Worm (Caenorhabditis elegans) whole organism, young adult: ENCODE measurements around the gene such-1.
A peak's percentile ranks its signal among the peaks of the same experiment; 100 is the strongest.

Source experiments
- B0261.1 ChIP-seq: sonication (generic microtip); optimal IDR thresholded peaks from 2 replicates; lab custom pipeline; 2016; ENCODE audit warnings: mild to moderate bottlenecking, missing genetic modification characterization, moderate library complexity, missing compliant biosample characterization
- B0336.3 ChIP-seq: fragments of 200-800 bp; sonication (Bioruptor generic); IDR thresholded peaks from 2 replicates; pipeline ENCODE4 v1.3.6; 2022; ENCODE audit warnings: missing genetic modification characterization, missing compliant biosample characterization
- F37B4.10 ChIP-seq: fragments of 200-800 bp; sonication (Bioruptor generic); IDR thresholded peaks from 2 replicates; pipeline ENCODE4 v1.3.6; 2022; ENCODE audit warnings: missing genetic modification characterization, missing compliant biosample characterization
- F39B2.1 ChIP-seq: fragments of 200-800 bp; sonication (Bioruptor generic); IDR thresholded peaks from 2 replicates; pipeline ENCODE4 v1.3.6; 2022; ENCODE audit warnings: missing genetic modification reagents, missing genetic modification characterization, missing compliant biosample characterization
- F49E8.2 ChIP-seq: sonication (generic microtip); optimal IDR thresholded peaks from 3 replicates; lab custom pipeline; 2017; ENCODE audit warnings: missing genetic modification characterization, mild to moderate bottlenecking, missing compliant biosample characterization, antibody characterized with exemption, moderate library complexity; ENCODE audit not compliant: insufficient read depth
- F55B11.4 ChIP-seq: sonication (generic microtip); optimal IDR thresholded peaks from 2 replicates; lab custom pipeline; 2016; ENCODE audit warnings: missing compliant biosample characterization, missing genetic modification characterization, borderline replicate concordance; ENCODE audit not compliant: insufficient read depth
- Y53F4B.3 ChIP-seq: fragments of 200-800 bp; sonication (Bioruptor generic); IDR thresholded peaks from 2 replicates; pipeline ENCODE4 v1.3.6; 2022; ENCODE audit warnings: missing genetic modification reagents, missing genetic modification characterization, missing compliant biosample characterization
- Y67H2A.10 ChIP-seq: fragments of 200-800 bp; sonication (Bioruptor generic); conservative IDR thresholded peaks from 2 replicates; pipeline ENCODE4 v1.3.6; 2022; ENCODE audit warnings: missing genetic modification reagents, missing genetic modification characterization, missing compliant biosample characterization
- aptf-2 ChIP-seq: fragments of 200-800 bp; sonication (Bioruptor generic); conservative IDR thresholded peaks from 2 replicates; pipeline ENCODE4 v1.3.6; 2022; ENCODE audit warnings: missing genetic modification reagents, missing genetic modification characterization, missing compliant biosample characterization
- attf-3 ChIP-seq: fragments of 200-800 bp; sonication (Bioruptor generic); conservative IDR thresholded peaks from 2 replicates; pipeline ENCODE4 v1.3.6; 2022; ENCODE audit warnings: missing genetic modification reagents, missing genetic modification characterization, missing compliant biosample characterization
- bed-1 ChIP-seq: fragments of 200-800 bp; sonication (Bioruptor generic); IDR thresholded peaks from 2 replicates; pipeline ENCODE4 v1.3.6; 2022; ENCODE audit warnings: missing genetic modification reagents, missing genetic modification characterization, missing compliant biosample characterization
- ceh-27 ChIP-seq: fragments of 200-800 bp; sonication (Bioruptor generic); optimal IDR thresholded peaks from 2 replicates; lab custom pipeline; 2018; ENCODE audit warnings: mild to moderate bottlenecking, missing genetic modification characterization, moderate library complexity, missing compliant biosample characterization
- ceh-40 ChIP-seq: fragments of 200-800 bp; sonication (Bioruptor generic); IDR thresholded peaks from 2 replicates; pipeline ENCODE4 v1.3.6; 2022; ENCODE audit warnings: missing genetic modification characterization, missing compliant biosample characterization
- ceh-79 ChIP-seq: sonication (generic microtip); optimal IDR thresholded peaks from 2 replicates; lab custom pipeline; 2017; ENCODE audit warnings: mild to moderate bottlenecking, missing genetic modification characterization, missing compliant biosample characterization
- chd-7 ChIP-seq: sonication (generic microtip); optimal IDR thresholded peaks from 2 replicates; lab custom pipeline; 2016; ENCODE audit warnings: mild to moderate bottlenecking, missing genetic modification characterization, moderate library complexity, missing compliant biosample characterization
- dpff-1 ChIP-seq: sonication (generic microtip); optimal IDR thresholded peaks from 2 replicates; lab custom pipeline; 2017; ENCODE audit warnings: mild to moderate bottlenecking, missing genetic modification characterization, missing compliant biosample characterization
- egl-18 ChIP-seq: fragments of 200-800 bp; sonication (Bioruptor generic); IDR thresholded peaks from 2 replicates; pipeline ENCODE4 v1.3.6; 2022; ENCODE audit warnings: missing genetic modification reagents, missing genetic modification characterization, missing compliant biosample characterization
- hmg-1.2 ChIP-seq: fragments of 200-800 bp; sonication (Bioruptor generic); IDR thresholded peaks from 2 replicates; pipeline ENCODE4 v1.3.6; 2022; ENCODE audit warnings: missing genetic modification reagents, missing genetic modification characterization, missing compliant biosample characterization
- hrde-1 ChIP-seq: sonication (generic microtip); optimal IDR thresholded peaks from 2 replicates; lab custom pipeline; 2016; ENCODE audit warnings: missing genetic modification characterization, mild to moderate bottlenecking, missing compliant biosample characterization, moderate library complexity, missing genotype, missing genetic modification reagents, borderline replicate concordance
- let-526 ChIP-seq: fragments of 200-800 bp; sonication (Bioruptor generic); IDR thresholded peaks from 2 replicates; pipeline ENCODE4 v1.3.6; 2022; ENCODE audit warnings: missing genetic modification reagents, missing genetic modification characterization, missing compliant biosample characterization
- let-607 ChIP-seq, 2 experiments: fragments of 200-800 bp in 1 of 2; sonication (Bioruptor generic) in 1 of 2; sonication (generic microtip) in 1 of 2; optimal IDR thresholded peaks; 2 replicates each; lab custom pipeline; 2016 to 2018; ENCODE audit warnings: mild to moderate bottlenecking in 2 of 2, missing compliant biosample characterization in 2 of 2, missing genetic modification characterization in 2 of 2, moderate library complexity in 2 of 2, missing genotype in 1 of 2
- lin-35 ChIP-seq, 3 experiments: fragments of 150-350 bp in 2 of 3; sonication (generic microtip) in 1 of 3; optimal IDR thresholded peaks; 2 replicates each; lab custom pipeline; 2014 to 2018; ENCODE audit warnings: missing biosample characterization in 3 of 3, missing genetic modification characterization in 3 of 3, missing genetic modification reagents in 3 of 3
- lin-40 ChIP-seq: sonication (generic microtip); optimal IDR thresholded peaks from 2 replicates; lab custom pipeline; 2016; ENCODE audit warnings: missing genetic modification characterization, mild to moderate bottlenecking, missing compliant biosample characterization, missing genotype, missing genetic modification reagents
- lir-1 ChIP-seq: fragments of 200-800 bp; sonication (Bioruptor generic); conservative IDR thresholded peaks from 2 replicates; pipeline ENCODE4 v1.3.6; 2022; ENCODE audit warnings: missing genetic modification reagents, missing genetic modification characterization, missing compliant biosample characterization
- lsl-1 ChIP-seq: fragments of 200-800 bp; sonication (Bioruptor generic); optimal IDR thresholded peaks from 2 replicates; lab custom pipeline; 2018; ENCODE audit warnings: mild to moderate bottlenecking, missing genetic modification characterization, moderate library complexity, missing compliant biosample characterization
- madf-10 ChIP-seq: sonication (generic microtip); optimal IDR thresholded peaks from 2 replicates; lab custom pipeline; 2016; ENCODE audit warnings: mild to moderate bottlenecking, missing genetic modification characterization, missing compliant biosample characterization
- madf-6 ChIP-seq: fragments of 200-800 bp; sonication (Bioruptor generic); IDR thresholded peaks from 2 replicates; pipeline ENCODE4 v1.3.6; 2022; ENCODE audit warnings: missing genetic modification reagents, missing genetic modification characterization, missing compliant biosample characterization
- madf-8 ChIP-seq: fragments of 200-800 bp; sonication (Bioruptor generic); conservative IDR thresholded peaks from 2 replicates; pipeline ENCODE4 v1.3.6; 2022; ENCODE audit warnings: missing genetic modification reagents, missing genetic modification characterization, missing compliant biosample characterization
- mes-4 ChIP-seq: sonication (generic microtip); optimal IDR thresholded peaks from 2 replicates; lab custom pipeline; 2016; ENCODE audit warnings: missing genotype, missing genetic modification characterization, missing compliant biosample characterization
- nhr-120 ChIP-seq: fragments of 200-800 bp; sonication (Bioruptor generic); IDR thresholded peaks from 2 replicates; pipeline ENCODE4 v1.3.6; 2022; ENCODE audit warnings: missing genetic modification characterization, missing compliant biosample characterization
- pbrm-1 ChIP-seq: fragments of 200-800 bp; sonication (Bioruptor generic); IDR thresholded peaks from 2 replicates; pipeline ENCODE4 v1.3.6; 2022; ENCODE audit warnings: missing genetic modification reagents, missing genetic modification characterization, missing compliant biosample characterization
- pha-4 ChIP-seq: fragments of 150-350 bp; sonication (generic microtip); optimal IDR thresholded peaks from 2 replicates; lab custom pipeline; 2014; ENCODE audit warnings: missing biosample characterization, missing genetic modification reagents, missing genetic modification characterization
- rpc-1 ChIP-seq, 2 experiments: fragments of 150-350 bp in 1 of 2; sonication (generic microtip) in 1 of 2; optimal IDR thresholded peaks; 2 replicates each; lab custom pipeline; 2014 to 2018; ENCODE audit warnings: missing biosample characterization in 1 of 2, missing genetic modification characterization in 1 of 2, missing genetic modification reagents in 1 of 2, missing genotype in 1 of 2
- snpc-1.3 ChIP-seq: sonication (generic microtip); optimal IDR thresholded peaks from 2 replicates; lab custom pipeline; 2017; ENCODE audit warnings: missing genetic modification characterization, mild to moderate bottlenecking, missing compliant biosample characterization, antibody characterized with exemption, moderate library complexity, missing genotype, missing genetic modification reagents; ENCODE audit not compliant: insufficient read depth
- somi-1 ChIP-seq: fragments of 200-800 bp; sonication (Bioruptor generic); optimal IDR thresholded peaks from 2 replicates; lab custom pipeline; 2018; ENCODE audit warnings: mild to moderate bottlenecking, missing genetic modification characterization, missing compliant biosample characterization
- tbp1 ChIP-seq: fragments of 200-800 bp; sonication (Bioruptor generic); optimal IDR thresholded peaks from 2 replicates; lab custom pipeline; 2018; ENCODE audit warnings: mild to moderate bottlenecking, missing genetic modification characterization, missing compliant biosample characterization
- tbx-9 ChIP-seq: sonication (generic microtip); optimal IDR thresholded peaks from 2 replicates; lab custom pipeline; 2016; ENCODE audit warnings: borderline replicate concordance, missing genetic modification characterization, inconsistent platforms, missing compliant biosample characterization
- zfh-2 ChIP-seq: fragments of 200-800 bp; sonication (Bioruptor generic); conservative IDR thresholded peaks from 2 replicates; pipeline ENCODE4 v1.3.6; 2022; ENCODE audit warnings: missing genetic modification reagents, missing genetic modification characterization, missing compliant biosample characterization
- zim-3 ChIP-seq: sonication (generic microtip); optimal IDR thresholded peaks from 2 replicates; lab custom pipeline; 2017; ENCODE audit warnings: mild to moderate bottlenecking, missing genetic modification characterization, moderate library complexity, missing compliant biosample characterization
- ztf-22 ChIP-seq: fragments of 200-800 bp; sonication (Bioruptor generic); optimal IDR thresholded peaks from 2 replicates; lab custom pipeline; 2018; ENCODE audit warnings: mild to moderate bottlenecking, missing genetic modification characterization, moderate library complexity, missing compliant biosample characterization
- ztf-25 ChIP-seq: fragments of 200-800 bp; sonication (Bioruptor generic); IDR thresholded peaks from 2 replicates; pipeline ENCODE4 v1.3.6; 2022; ENCODE audit warnings: missing genetic modification reagents, missing genetic modification characterization, missing compliant biosample characterization

The such-1 gene

DNA sequence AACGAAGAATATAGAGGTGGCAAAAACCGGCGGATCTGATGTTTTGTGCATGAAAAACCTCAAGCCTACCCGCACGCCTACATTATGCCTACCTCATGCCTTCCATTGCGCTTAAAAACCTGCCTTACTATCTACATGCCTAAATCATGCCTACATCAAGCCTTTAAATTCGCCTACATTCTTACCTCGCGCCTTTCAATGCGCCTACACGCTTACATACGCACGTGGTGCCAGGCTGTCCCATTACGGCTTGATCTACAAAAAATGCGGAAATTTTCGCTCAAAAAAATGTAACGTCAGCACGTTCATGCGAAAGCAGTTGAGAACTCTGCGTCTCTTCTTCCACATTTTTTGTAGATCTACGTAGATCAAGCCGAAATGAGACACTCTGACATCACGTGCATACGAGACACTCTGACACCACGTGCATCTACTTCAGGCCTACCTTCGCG lies 39.4 kb downstream of the such-1 start, which contains the start of gene fbxa-220:
TSS of gene fbxa-220 (minus strand) at position 51 of the 452 bp plus-strand sequence.
- TF ChIP-seq F49E8.2 (no peak), let-526 (GFP tag; lab: Robert Waterston, UW) (no peak), hrde-1 (tag; lab: Kevin White, UChicago) (no peak), rpc-1 (optimal IDR thresholded peaks at IDR 0.05; lab: Kevin White, UChicago) (no peak), rpc-1 (tag; optimal IDR thresholded peaks at IDR 0.05; lab: Kevin White, UChicago) (no peak), lin-40 (no peak), lin-35 (GFP tag; optimal IDR thresholded peaks at IDR 0.05; lab: Kevin White, UChicago) (no peak), F39B2.1 (GFP tag; lab: Robert Waterston, UW) (no peak)

DNA sequence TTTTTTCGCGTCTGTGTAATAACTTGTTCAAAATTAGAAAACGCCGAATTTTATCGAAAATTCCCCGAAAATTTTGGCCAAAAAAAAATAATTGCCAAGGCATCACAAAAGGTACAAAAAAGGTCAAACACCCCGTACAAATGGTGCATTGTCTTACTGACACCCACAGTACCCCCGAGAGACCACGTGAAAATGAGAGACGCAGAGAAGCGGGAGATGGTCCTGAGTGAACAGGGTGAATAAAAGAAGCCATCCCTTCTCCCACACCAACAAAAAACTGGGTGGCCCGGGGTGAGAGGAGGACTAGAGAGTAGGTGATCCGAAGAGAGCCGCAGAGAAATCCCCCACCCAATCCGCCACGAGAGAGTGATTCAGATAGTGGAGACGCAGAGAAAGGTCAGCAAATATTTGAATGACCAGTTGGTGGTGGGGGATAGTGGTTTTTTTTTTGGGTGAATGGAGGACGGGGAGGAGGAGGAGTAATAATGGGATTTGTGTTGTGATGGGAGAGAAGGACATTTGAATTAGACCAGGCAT lies 42.2 kb downstream of the such-1 start:
- TF ChIP-seq mes-4 (tag; lab: Kevin White, UChicago) (no peak), zfh-2 (GFP tag; lab: Robert Waterston, UW) (peak; percentile 55), chd-7 (tag; lab: Kevin White, UChicago) (no peak), dpff-1 (no peak), ceh-27 (GFP tag; lab: Kevin White, UChicago) (no peak), madf-6 (GFP tag; lab: Robert Waterston, UW) (no peak), attf-3 (GFP tag; lab: Robert Waterston, UW) (no peak), ztf-25 (GFP tag; lab: Robert Waterston, UW) (no peak), hmg-1.2 (GFP tag; lab: Robert Waterston, UW) (peak; percentile 44; the same call in 1 of the 2 replicates)

DNA sequence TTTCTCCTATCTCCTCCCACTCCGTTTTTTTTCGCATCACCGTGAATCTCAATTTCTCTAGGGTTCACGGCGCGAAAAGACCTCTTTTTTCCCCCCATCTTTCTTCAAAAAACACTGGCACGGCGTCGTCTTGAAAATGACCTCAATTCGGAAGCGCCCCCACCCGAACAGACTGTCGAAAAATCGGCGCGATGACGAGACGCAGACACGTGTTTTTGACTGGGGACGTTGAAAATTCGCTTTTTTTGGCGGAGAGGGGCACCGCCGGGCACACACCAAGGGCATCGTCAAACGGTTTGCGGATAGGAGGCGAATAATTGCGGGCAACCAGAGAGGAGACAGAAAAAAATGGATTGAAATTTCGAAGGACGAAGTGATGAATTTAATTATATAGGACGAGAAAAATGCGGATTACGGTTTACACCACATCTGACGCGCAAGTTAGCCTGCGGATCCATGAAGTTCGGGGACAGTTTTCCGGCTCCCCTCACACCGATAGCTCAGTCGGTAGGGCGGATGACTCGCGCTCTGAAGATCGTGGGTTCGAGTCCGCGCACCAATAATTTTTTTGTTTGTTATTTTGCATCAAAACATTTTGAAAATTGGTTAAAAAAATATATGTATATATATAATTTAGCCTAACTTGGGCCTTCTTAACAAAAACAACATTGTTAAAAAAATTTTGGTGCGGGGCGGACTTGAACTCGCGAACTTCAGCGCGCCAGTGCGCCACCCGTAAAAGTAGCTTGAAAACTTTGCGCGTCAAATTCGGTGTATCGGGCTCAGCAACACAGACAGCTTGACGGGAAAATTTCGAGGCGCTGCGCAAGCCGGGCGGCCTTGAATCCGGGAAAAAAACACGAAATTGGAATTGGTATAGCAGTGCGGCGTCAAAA lies 44.8 kb downstream of the such-1 start:
- TF ChIP-seq bed-1: no peak
- TF ChIP-seq lsl-1 (GFP tag; lab: Kevin White, UChicago): peak; percentile 6
- no peak for TF ChIP-seq pbrm-1 (GFP tag; lab: Robert Waterston, UW)
- no peak for TF ChIP-seq F37B4.10 (GFP tag; lab: Robert Waterston, UW)
- TF ChIP-seq zim-3 (tag; lab: Kevin White, UChicago): no peak
- no peak for TF ChIP-seq madf-10 (tag; lab: Kevin White, UChicago)
- no peak for TF ChIP-seq Y67H2A.10 (GFP tag; lab: Robert Waterston, UW)
- no peak for TF ChIP-seq pha-4 (tag; lab: Kevin White, UChicago)
- TF ChIP-seq aptf-2 (GFP tag; lab: Robert Waterston, UW): no peak
- no peak for TF ChIP-seq nhr-120 (GFP tag; lab: Robert Waterston, UW)
- TF ChIP-seq let-607 (tag; optimal IDR thresholded peaks at IDR 0.05; lab: Kevin White, UChicago): no peak
- no peak for TF ChIP-seq chd-7 (tag; lab: Kevin White, UChicago)
- no peak for TF ChIP-seq madf-8
- TF ChIP-seq ceh-40 (GFP tag; lab: Robert Waterston, UW): no peak
- TF ChIP-seq tbx-9 (tag; lab: Kevin White, UChicago): no peak
- TF ChIP-seq lir-1 (GFP tag; lab: Robert Waterston, UW): no peak
- peak; percentile 20 for TF ChIP-seq B0261.1 (tag; lab: Kevin White, UChicago)
- no peak for TF ChIP-seq snpc-1.3 (tag; lab: Kevin White, UChicago)
- 0 out of 2 replicates have a peak, but pooled peaks have one; percentile 49 for TF ChIP-seq zfh-2 (GFP tag; lab: Robert Waterston, UW)
- TF ChIP-seq egl-18: no peak
- TF ChIP-seq ceh-79 (tag; lab: Kevin White, UChicago): no peak
- TF ChIP-seq ztf-22 (GFP tag; lab: Kevin White, UChicago): no peak
- TF ChIP-seq B0336.3 (GFP tag; lab: Robert Waterston, UW): no peak
- no peak for TF ChIP-seq Y53F4B.3
- no peak for TF ChIP-seq attf-3 (GFP tag; lab: Robert Waterston, UW)
- TF ChIP-seq ceh-27 (GFP tag; lab: Kevin White, UChicago): no peak
- no peak for TF ChIP-seq F55B11.4
- TF ChIP-seq somi-1 (GFP tag; lab: Kevin White, UChicago): no peak
- TF ChIP-seq tbp1 (GFP tag; lab: Kevin White, UChicago): peak; percentile 73
- TF ChIP-seq ztf-25 (GFP tag; lab: Robert Waterston, UW): no peak
